Worm (Caenorhabditis elegans) whole organism, early embryonic: ENCODE measurements around the gene srg-1.

Source experiments
- F13C5.2 ChIP-seq: sonication (generic microtip); optimal IDR thresholded peaks from 2 replicates; lab custom pipeline; 2017; ENCODE audit warnings: mild to moderate bottlenecking, missing genetic modification characterization, inconsistent platforms, missing compliant biosample characterization
- ama-1 ChIP-seq: fragments of 150-350 bp; optimal IDR thresholded peaks from 2 replicates; lab custom pipeline; 2014
- sea-1 ChIP-seq: fragments of 200-800 bp; sonication (Bioruptor generic); conservative IDR thresholded peaks from 2 replicates; pipeline ENCODE4 v1.3.6; 2022; ENCODE audit warnings: missing genetic modification characterization, missing compliant biosample characterization
- tbx-11 ChIP-seq: fragments of 200-800 bp; sonication (Bioruptor generic); IDR thresholded peaks from 2 replicates; pipeline ENCODE4 v1.3.6; 2022; ENCODE audit warnings: missing genetic modification characterization, missing compliant biosample characterization
- tbx-37 ChIP-seq: fragments of 200-800 bp; sonication (Bioruptor generic); conservative IDR thresholded peaks from 2 replicates; pipeline ENCODE4 v1.3.6; 2022; ENCODE audit warnings: missing genetic modification reagents, missing genetic modification characterization, missing compliant biosample characterization

- no peak for TF ChIP-seq sea-1 (GFP tag; lab: Robert Waterston, UW)
- no peak for TF ChIP-seq F13C5.2
- TF ChIP-seq ama-1 (lab: Kevin White, UChicago) = no peak
- no peak for TF ChIP-seq tbx-37
- no peak for TF ChIP-seq tbx-11
Observed at ce11 chrIII:6251511-6251910, 6.7 kb downstream of the srg-1 start, which contains the start of gene amdh-1.
